Fruit fly (Drosophila melanogaster): ENCODE data around the gene CG34417.

CG34417 gene

DNA sequence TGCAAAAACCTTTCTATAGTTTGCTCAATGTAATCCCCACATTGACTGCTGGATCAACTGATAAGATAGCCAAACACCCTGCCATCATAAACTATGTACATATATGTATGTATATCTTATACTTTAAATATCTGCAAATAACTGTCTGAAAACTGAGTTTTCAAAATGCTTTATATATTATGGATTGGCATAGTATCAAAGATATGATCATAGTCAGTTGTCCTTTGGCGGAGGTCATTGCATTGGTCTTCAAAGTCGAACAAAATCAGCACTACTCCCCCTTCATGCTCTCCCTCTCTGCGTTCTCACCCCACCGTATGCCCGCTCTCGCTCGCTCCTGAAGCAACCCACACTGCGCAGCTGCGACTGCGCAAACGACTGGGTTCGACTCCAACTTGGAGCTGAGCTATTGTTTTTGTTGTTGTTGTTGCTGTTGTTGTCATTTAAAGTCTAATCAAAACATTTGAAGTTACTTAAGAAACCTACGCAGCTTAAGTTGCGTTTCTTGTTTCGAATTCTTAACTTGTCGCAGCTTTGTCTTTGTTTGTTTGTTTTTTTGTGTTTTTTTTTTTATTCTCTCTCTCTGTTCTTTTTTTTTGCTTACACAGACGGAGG lies 84.5 kb downstream of the CG34417 start:
- TF ChIP-seq h (GFP tag; optimal IDR thresholded peaks at IDR 0.05), result peak; percentile 22
- peak; percentile 27 for TF ChIP-seq rgr (GFP tag; optimal IDR thresholded peaks at IDR 0.05)
- no peak for TF ChIP-seq br (GFP tag; optimal IDR thresholded peaks at IDR 0.05)
- TF ChIP-seq tai (GFP tag; optimal IDR thresholded peaks at IDR 0.05), result no peak
- peak; percentile 11 for TF ChIP-seq woc (GFP tag; optimal IDR thresholded peaks at IDR 0.05)
- no peak for TF ChIP-seq usp (GFP tag; optimal IDR thresholded peaks at IDR 0.05)
- TF ChIP-seq ey (GFP tag; optimal IDR thresholded peaks at IDR 0.05), result peak; percentile 36
- TF ChIP-seq fru (GFP tag; optimal IDR thresholded peaks at IDR 0.05), result peak; percentile 29
- TF ChIP-seq foxo (GFP tag; optimal IDR thresholded peaks at IDR 0.05), result peak in 1 of 2 experiments; percentile 33

DNA sequence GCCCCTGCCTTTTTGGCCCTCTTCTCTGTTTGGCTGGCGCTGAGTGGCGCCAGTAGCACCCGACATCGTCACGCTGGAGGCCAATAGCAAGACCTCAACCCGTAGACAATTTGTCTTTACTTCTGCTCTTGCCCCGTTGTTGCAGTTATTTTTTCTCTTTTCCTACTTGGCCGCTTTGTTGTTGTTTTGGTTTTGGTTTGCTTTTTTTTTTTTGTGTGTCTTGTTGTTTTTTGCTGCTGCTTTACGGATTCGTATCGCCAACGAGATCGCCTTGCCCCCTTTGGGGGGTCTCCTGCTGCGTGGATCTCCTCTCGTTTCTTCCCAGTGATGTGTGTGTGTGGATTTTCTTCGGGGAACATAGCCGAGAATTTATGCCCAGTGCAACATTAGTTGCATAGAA lies 91.3 kb downstream of the CG34417 start:
- TF ChIP-seq Mio (GFP tag; optimal IDR thresholded peaks at IDR 0.05) (no peak), dl (GFP tag; optimal IDR thresholded peaks at IDR 0.05; ENCODE audit: insufficient read depth in 1 of 2, partially characterized antibody in 2 of 2) (no peak), CrebA (GFP tag; optimal IDR thresholded peaks at IDR 0.05; ENCODE audit: borderline replicate concordance) (no peak), br (GFP tag; optimal IDR thresholded peaks at IDR 0.05) (no peak), dmrt93B (GFP tag; optimal IDR thresholded peaks at IDR 0.05) (no peak), brk (GFP tag; optimal IDR thresholded peaks at IDR 0.05) (no peak), ey (GFP tag; optimal IDR thresholded peaks at IDR 0.05) (no peak), foxo (GFP tag; optimal IDR thresholded peaks at IDR 0.05) (no peak), usp (GFP tag; optimal IDR thresholded peaks at IDR 0.05) (no peak), jim (GFP tag; optimal IDR thresholded peaks at IDR 0.05) (no peak), Dfd (GFP tag; optimal IDR thresholded peaks at IDR 0.05) (no peak), Hnf4 (GFP tag; optimal IDR thresholded peaks at IDR 0.05) (no peak), HLH106 (tag; optimal IDR thresholded peaks at IDR 0.05) (no peak), dsf (GFP tag; optimal IDR thresholded peaks at IDR 0.05; ENCODE audit: borderline replicate concordance) (no peak), Abd-B (GFP tag; optimal IDR thresholded peaks at IDR 0.05) (no peak), Dif (GFP tag; optimal IDR thresholded peaks at IDR 0.05; ENCODE audit: partially characterized antibody) (no peak)

DNA sequence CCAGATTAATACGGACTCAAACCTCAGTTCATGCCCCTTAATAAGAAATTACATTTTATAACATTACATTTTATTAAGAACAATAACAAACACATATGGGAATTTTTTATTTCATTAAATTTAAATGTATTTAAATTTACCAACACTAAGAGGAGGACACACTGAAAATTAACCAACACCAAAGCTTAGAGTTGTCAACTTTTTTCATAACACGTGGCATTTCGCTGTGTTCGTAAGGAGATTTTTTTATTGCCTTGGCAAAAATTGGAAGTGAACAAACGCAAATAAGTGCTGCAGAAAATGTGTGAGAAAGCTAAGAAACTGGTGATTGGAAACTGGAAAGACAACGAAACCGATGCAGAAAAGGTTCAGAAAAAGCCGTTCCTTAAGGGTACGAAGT lies 93.1 kb downstream of the CG34417 start, which contains the start of gene CG14443:
CG14443 (plus strand) TSS at position 301 of the 400 bp plus-strand sequence.
- TF ChIP-seq Vsx2 (GFP tag; optimal IDR thresholded peaks at IDR 0.05; ENCODE audit: partially characterized antibody), result no peak
- TF ChIP-seq Hr83 (GFP tag; optimal IDR thresholded peaks at IDR 0.05; ENCODE audit: poor library complexity, severe bottlenecking), result no peak
- no peak for TF ChIP-seq sv (GFP tag; optimal IDR thresholded peaks at IDR 0.05)
- no peak for TF ChIP-seq rgr (GFP tag; optimal IDR thresholded peaks at IDR 0.05)

DNA sequence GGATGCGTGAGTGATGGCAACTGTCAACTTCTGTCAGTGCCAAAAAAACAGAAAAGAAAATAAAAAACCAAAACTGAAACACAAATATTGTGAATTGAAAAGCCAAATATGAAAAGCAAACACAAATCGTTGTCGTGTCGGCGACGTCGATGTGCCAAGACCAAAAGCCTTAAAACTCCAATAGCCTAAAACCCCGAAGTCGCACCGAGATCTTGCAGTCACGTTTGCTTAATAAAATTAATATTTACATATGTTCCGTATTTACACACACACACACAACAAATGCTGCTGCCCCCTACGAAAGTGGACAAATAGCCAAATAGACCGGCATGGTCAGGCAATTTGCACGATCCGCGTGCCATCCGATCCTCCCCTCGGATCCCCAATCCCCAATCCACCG lies 97.6 kb downstream of the CG34417 start:
- TF ChIP-seq rgr (GFP tag; optimal IDR thresholded peaks at IDR 0.05) (no peak), Vsx2 (GFP tag; optimal IDR thresholded peaks at IDR 0.05; ENCODE audit: partially characterized antibody) (no peak), tai (GFP tag; optimal IDR thresholded peaks at IDR 0.05) (no peak), lola (GFP tag; optimal IDR thresholded peaks at IDR 0.05) (no peak), fru (GFP tag; optimal IDR thresholded peaks at IDR 0.05) (no peak)

Data from whole organism, wandering third instar larva.